Worm (Caenorhabditis elegans): ENCODE data around the gene F41E6.12.

ce11 chrV:8677193-8677592 lies 48.3 kb upstream of the F41E6.12 start, which contains the start of gene ZC190.6:
- TF ChIP-seq fkh-10 (GFP tag; optimal IDR thresholded peaks at IDR 0.05) (no peak), pha-4 (tag; optimal IDR thresholded peaks at IDR 0.05) (no peak), ceh-9 (tag; optimal IDR thresholded peaks at IDR 0.05) (no peak), zip-5 (tag; optimal IDR thresholded peaks at IDR 0.05) (no peak), pag-3 (tag; optimal IDR thresholded peaks at IDR 0.05; ENCODE audit: borderline replicate concordance) (no peak), unc-55 (GFP tag; optimal IDR thresholded peaks at IDR 0.05) (no peak), syd-9 (tag; optimal IDR thresholded peaks at IDR 0.05) (no peak), ceh-6 (GFP tag; optimal IDR thresholded peaks at IDR 0.05) (no peak), ceh-14 (tag; optimal IDR thresholded peaks at IDR 0.05) (no peak), tbx-2 (tag; optimal IDR thresholded peaks at IDR 0.05) (no peak)
